Fruit fly (Drosophila melanogaster) whole organism, embryonic: ENCODE data around the gene CG14071.

Experiments used
- Antp ChIP-seq: fragments of 200-800 bp; sonication (Bioruptor generic); optimal IDR thresholded peaks from 3 replicates; lab custom pipeline; 2016; ENCODE audit warnings: missing biosample characterization, missing genetic modification characterization
- Atf-2 ChIP-seq: fragments of 200-800 bp; sonication (Bioruptor generic); optimal IDR thresholded peaks from 2 replicates; lab custom pipeline; 2016; ENCODE audit warnings: missing biosample characterization, missing genetic modification characterization
- Blimp-1 ChIP-seq: fragments of 200-800 bp; sonication (Bioruptor generic); optimal IDR thresholded peaks from 3 replicates; lab custom pipeline; 2018; ENCODE audit warnings: missing biosample characterization, missing genetic modification characterization, mild to moderate bottlenecking, moderate library complexity, missing genetic modification reagents
- CG10267 ChIP-seq: fragments of 200-800 bp; sonication (Bioruptor generic); optimal IDR thresholded peaks from 2 replicates; lab custom pipeline; 2018; ENCODE audit warnings: missing biosample characterization, mild to moderate bottlenecking, missing genetic modification characterization, moderate library complexity
- CG12219 ChIP-seq: fragments of 200-800 bp; sonication (Bioruptor generic); optimal IDR thresholded peaks from 3 replicates; lab custom pipeline; 2018; ENCODE audit warnings: missing biosample characterization, mild to moderate bottlenecking, missing genetic modification characterization
- CG14441 ChIP-seq: fragments of 200-800 bp; sonication (Bioruptor generic); IDR thresholded peaks from 2 replicates; pipeline ENCODE4 v1.3.6; 2022; ENCODE audit warnings: missing biosample characterization, missing genetic modification characterization
- CG14667 ChIP-seq: fragments of 200-800 bp; sonication (Bioruptor generic); IDR thresholded peaks from 2 replicates; pipeline ENCODE4 v1.3.6; 2022; ENCODE audit warnings: missing biosample characterization, missing genetic modification characterization
- CG1529 ChIP-seq: fragments of 200-800 bp; sonication (Bioruptor generic); optimal IDR thresholded peaks from 3 replicates; lab custom pipeline; 2018; ENCODE audit warnings: missing biosample characterization, missing genetic modification characterization
- CG17912 ChIP-seq: fragments of 200-800 bp; sonication (Bioruptor generic); optimal IDR thresholded peaks from 2 replicates; lab custom pipeline; 2018; ENCODE audit warnings: missing biosample characterization, mild to moderate bottlenecking, missing genetic modification characterization
- CG1792 ChIP-seq: fragments of 200-800 bp; sonication (Bioruptor generic); optimal IDR thresholded peaks from 2 replicates; lab custom pipeline; 2016; ENCODE audit warnings: missing biosample characterization, missing genetic modification characterization
- CG18011 ChIP-seq: fragments of 200-800 bp; sonication (Bioruptor generic); optimal IDR thresholded peaks from 2 replicates; lab custom pipeline; 2017; ENCODE audit warnings: missing biosample characterization, missing genetic modification characterization, mild to moderate bottlenecking, moderate library complexity, missing genotype
- CG18476 ChIP-seq: fragments of 200-800 bp; sonication (Bioruptor generic); optimal IDR thresholded peaks from 2 replicates; lab custom pipeline; 2016; ENCODE audit warnings: missing biosample characterization, mild to moderate bottlenecking, missing genetic modification characterization
- CG34224 ChIP-seq: fragments of 200-800 bp; sonication (Bioruptor generic); IDR thresholded peaks from 3 replicates; pipeline ENCODE4 v1.3.6; 2022; ENCODE audit warnings: missing biosample characterization, missing genetic modification characterization; ENCODE audit not compliant: partially characterized antibody
- CG34376 ChIP-seq: fragments of 200-800 bp; sonication (Bioruptor generic); optimal IDR thresholded peaks from 2 replicates; lab custom pipeline; 2018; ENCODE audit warnings: missing biosample characterization, mild to moderate bottlenecking, missing genetic modification characterization
- CG4360 ChIP-seq: fragments of 200-800 bp; sonication (Bioruptor generic); IDR thresholded peaks from 2 replicates; pipeline ENCODE4 v1.3.6; 2022; ENCODE audit warnings: missing biosample characterization, missing genetic modification characterization
- CG5180 ChIP-seq: fragments of 200-800 bp; sonication (Bioruptor generic); optimal IDR thresholded peaks from 3 replicates; lab custom pipeline; 2017; ENCODE audit warnings: missing biosample characterization, missing genetic modification characterization, mild to moderate bottlenecking, moderate library complexity, missing genetic modification reagents
- CG7357 ChIP-seq: fragments of 200-800 bp; sonication (Bioruptor generic); IDR thresholded peaks from 3 replicates; pipeline ENCODE4 v1.3.6; 2022; ENCODE audit warnings: missing biosample characterization, missing genetic modification characterization
- CG9727 ChIP-seq: fragments of 200-800 bp; sonication (Bioruptor generic); optimal IDR thresholded peaks from 3 replicates; lab custom pipeline; 2017; ENCODE audit warnings: missing biosample characterization, mild to moderate bottlenecking, missing genetic modification characterization
- Chrac-16 ChIP-seq: fragments of 200-800 bp; sonication (Bioruptor generic); optimal IDR thresholded peaks from 3 replicates; lab custom pipeline; 2016; ENCODE audit warnings: missing biosample characterization, missing genetic modification characterization
- Doc3 ChIP-seq: fragments of 200-800 bp; sonication (Bioruptor generic); IDR thresholded peaks from 3 replicates; pipeline ENCODE4 v1.3.6; 2022; ENCODE audit warnings: missing biosample characterization, missing genetic modification characterization; ENCODE audit not compliant: partially characterized antibody
- Drgx ChIP-seq: fragments of 200-800 bp; sonication (Bioruptor generic); IDR thresholded peaks from 2 replicates; pipeline ENCODE4 v1.3.6; 2022; ENCODE audit warnings: missing biosample characterization, missing genetic modification characterization
- Eip74EF ChIP-seq, 2 experiments: fragments of 200-800 bp in 1 of 2; fragments of >200 bp in 1 of 2; sonication (Bioruptor generic) in 1 of 2; optimal IDR thresholded peaks; 2 replicates each; lab custom pipeline; 2017 to 2019; ENCODE audit warnings: missing biosample characterization in 2 of 2, missing genetic modification characterization in 2 of 2, mild to moderate bottlenecking in 1 of 2, moderate library complexity in 1 of 2
- Fer3 ChIP-seq: fragments of 200-800 bp; sonication (Bioruptor generic); optimal IDR thresholded peaks from 2 replicates; lab custom pipeline; 2018; ENCODE audit warnings: missing biosample characterization, mild to moderate bottlenecking, missing genetic modification characterization, moderate library complexity
- NfI ChIP-seq: fragments of 200-800 bp; sonication (Bioruptor generic); optimal IDR thresholded peaks from 3 replicates; lab custom pipeline; 2018; ENCODE audit warnings: missing biosample characterization, mild to moderate bottlenecking, missing genetic modification characterization, moderate library complexity
- PHDP ChIP-seq: fragments of 200-800 bp; sonication (Bioruptor generic); optimal IDR thresholded peaks from 3 replicates; lab custom pipeline; 2018; ENCODE audit warnings: missing biosample characterization, mild to moderate bottlenecking, missing genetic modification characterization, moderate library complexity
- Rx ChIP-seq: fragments of 200-800 bp; sonication (Bioruptor generic); IDR thresholded peaks from 2 replicates; pipeline ENCODE4 v1.3.6; 2022; ENCODE audit warnings: missing biosample characterization, missing genetic modification characterization
- Sox100B ChIP-seq: fragments of 200-800 bp; sonication (Bioruptor generic); optimal IDR thresholded peaks from 3 replicates; lab custom pipeline; 2018; ENCODE audit warnings: missing biosample characterization, mild to moderate bottlenecking, missing genetic modification characterization
- Taf1 ChIP-seq: fragments of 200-800 bp; sonication (Bioruptor generic); IDR thresholded peaks from 2 replicates; pipeline ENCODE4 v1.3.6; 2022; ENCODE audit warnings: missing biosample characterization, missing genetic modification characterization
- bcd ChIP-seq: fragments of 200-800 bp; sonication (Bioruptor generic); optimal IDR thresholded peaks from 2 replicates; lab custom pipeline; 2017; ENCODE audit warnings: missing biosample characterization, mild to moderate bottlenecking, missing genetic modification characterization
- bigmax ChIP-seq: fragments of 200-800 bp; sonication (Bioruptor generic); optimal IDR thresholded peaks from 2 replicates; lab custom pipeline; 2018; ENCODE audit warnings: missing biosample characterization, mild to moderate bottlenecking, missing genetic modification characterization
- btn ChIP-seq: fragments of 200-800 bp; sonication (Bioruptor generic); optimal IDR thresholded peaks from 2 replicates; lab custom pipeline; 2016; ENCODE audit warnings: missing biosample characterization, missing genetic modification characterization
- chn ChIP-seq: fragments of 200-800 bp; sonication (Bioruptor generic); optimal IDR thresholded peaks from 2 replicates; lab custom pipeline; 2016; ENCODE audit warnings: missing biosample characterization, missing genetic modification characterization
- danr ChIP-seq: fragments of 200-800 bp; sonication (Bioruptor generic); IDR thresholded peaks from 2 replicates; pipeline ENCODE4 v1.3.6; 2022; ENCODE audit warnings: missing biosample characterization, missing genetic modification characterization
- dpn ChIP-seq, 2 experiments: fragments of 200-800 bp; sonication (Bioruptor generic); optimal IDR thresholded peaks; 3 replicates each; lab custom pipeline; 2016; ENCODE audit warnings: missing biosample characterization in 2 of 2, missing genetic modification characterization in 2 of 2
- exex ChIP-seq: fragments of 200-800 bp; sonication (Bioruptor generic); optimal IDR thresholded peaks from 4 replicates; lab custom pipeline; 2018; ENCODE audit warnings: missing biosample characterization, mild to moderate bottlenecking, missing genetic modification characterization, moderate library complexity
- fd102C ChIP-seq: fragments of 200-800 bp; sonication (Bioruptor generic); optimal IDR thresholded peaks from 2 replicates; lab custom pipeline; 2018; ENCODE audit warnings: missing biosample characterization, mild to moderate bottlenecking, missing genetic modification characterization, moderate library complexity
- gcm ChIP-seq: fragments of 200-800 bp; sonication (Bioruptor generic); optimal IDR thresholded peaks from 2 replicates; lab custom pipeline; 2019; ENCODE audit warnings: missing biosample characterization, mild to moderate bottlenecking, missing genetic modification characterization, moderate library complexity
- insv ChIP-seq, 2 experiments: fragments of 200-800 bp; sonication (Bioruptor generic); optimal IDR thresholded peaks; 3 replicates each; lab custom pipeline; 2016 to 2018; ENCODE audit warnings: missing biosample characterization in 2 of 2, missing genetic modification characterization in 2 of 2
- kay ChIP-seq: fragments of 200-800 bp; sonication (Bioruptor generic); optimal IDR thresholded peaks from 2 replicates; lab custom pipeline; 2016; ENCODE audit warnings: missing biosample characterization, missing genetic modification characterization
- org-1 ChIP-seq: fragments of 200-800 bp; sonication (Bioruptor generic); optimal IDR thresholded peaks from 2 replicates; lab custom pipeline; 2017; ENCODE audit warnings: missing biosample characterization, missing genetic modification characterization
- peb ChIP-seq: fragments of 200-800 bp; sonication (Bioruptor generic); IDR thresholded peaks from 2 replicates; pipeline ENCODE4 v1.3.6; 2022; ENCODE audit warnings: missing biosample characterization, missing genetic modification characterization
- sna ChIP-seq: fragments of 200-800 bp; sonication (Bioruptor generic); IDR thresholded peaks from 2 replicates; pipeline ENCODE4 v1.3.6; 2022; ENCODE audit warnings: missing biosample characterization, missing genetic modification characterization; ENCODE audit not compliant: partially characterized antibody
- tll ChIP-seq, 2 experiments: fragments of 200-800 bp in 1 of 2; fragments of >200 bp in 1 of 2; sonication (Bioruptor generic) in 1 of 2; optimal IDR thresholded peaks; 2 replicates each; lab custom pipeline; 2017 to 2019; ENCODE audit warnings: missing biosample characterization in 2 of 2, missing genetic modification characterization in 2 of 2, mild to moderate bottlenecking in 1 of 2, moderate library complexity in 1 of 2
- ttk ChIP-seq: fragments of 200-800 bp; sonication (Bioruptor generic); IDR thresholded peaks from 2 replicates; pipeline ENCODE4 v2.1.2; 2022; ENCODE audit warnings: missing biosample characterization, missing genetic modification characterization
- twi ChIP-seq: fragments of 200-800 bp; optimal IDR thresholded peaks from 2 replicates; lab custom pipeline; 2019; ENCODE audit warnings: missing biosample characterization, mild to moderate bottlenecking, missing genetic modification characterization, moderate library complexity
- unc-4 ChIP-seq: fragments of 200-800 bp; sonication (Bioruptor generic); IDR thresholded peaks from 2 replicates; pipeline ENCODE4 v1.3.6; 2022; ENCODE audit warnings: missing biosample characterization, missing genetic modification characterization; ENCODE audit not compliant: partially characterized antibody
- zf30C ChIP-seq: fragments of 200-800 bp; sonication (Bioruptor generic); optimal IDR thresholded peaks from 3 replicates; lab custom pipeline; 2018; ENCODE audit warnings: missing biosample characterization, mild to moderate bottlenecking, missing genetic modification characterization

CG14071 gene

DNA sequence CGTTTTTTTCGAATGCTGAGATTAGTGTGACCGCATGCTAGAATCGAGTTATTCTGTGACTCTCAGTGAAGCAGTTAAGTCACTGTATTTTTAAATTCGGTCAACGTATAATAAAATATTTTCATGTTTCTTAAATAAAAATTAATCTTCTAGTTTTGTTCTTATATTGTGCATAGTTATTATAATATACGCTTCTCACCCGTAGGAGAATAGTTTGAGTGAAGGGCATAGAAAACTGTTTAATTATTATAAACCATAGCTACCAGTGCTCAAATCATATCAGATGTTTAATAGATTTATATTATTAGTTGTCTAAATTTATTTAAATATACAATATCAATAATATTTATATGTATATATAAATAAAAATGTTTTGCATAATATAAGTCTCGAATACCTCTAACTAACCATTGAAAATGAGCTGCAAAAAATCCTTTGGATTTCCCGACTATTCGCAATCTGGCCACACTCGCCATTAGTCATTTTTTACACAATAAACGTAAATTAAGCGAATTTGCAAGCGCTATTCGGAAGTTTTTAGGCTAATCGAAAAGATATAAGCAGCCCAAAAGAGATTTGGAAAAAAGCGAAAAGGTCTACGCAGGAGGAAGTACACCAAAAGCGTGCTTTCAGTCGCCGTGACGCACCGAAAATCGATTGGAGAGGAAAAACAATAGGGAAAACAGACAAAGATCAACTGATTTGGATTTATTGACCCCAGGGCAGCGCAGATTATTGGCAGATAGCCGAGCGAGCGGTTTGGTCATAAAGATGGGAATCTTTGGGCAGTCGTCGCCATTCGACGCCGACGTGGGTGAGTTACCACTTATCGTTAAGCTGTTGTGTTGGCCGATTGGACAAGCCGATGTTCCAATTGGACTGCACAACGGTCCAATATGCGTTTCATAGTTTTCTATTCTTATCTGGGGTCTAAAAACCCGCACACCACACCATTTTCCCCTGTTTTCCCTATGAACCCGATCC lies 30.4 kb downstream of the CG14071 start, which contains the start of the genes aurB and Stam (continued):
- TF ChIP-seq Eip74EF (GFP tag; optimal IDR thresholded peaks at IDR 0.05; lab: Kevin White, UChicago) (no peak), CG12219 (GFP tag; lab: Kevin White, UChicago) (no peak), CG34376 (no peak), org-1 (GFP tag; lab: Kevin White, UChicago) (no peak), Rx (GFP tag; lab: Robert Waterston, UW) (no peak), Sox100B (GFP tag; lab: Kevin White, UChicago) (peak; percentile 65), CG18011 (GFP tag; lab: Kevin White, UChicago) (no peak), Chrac-16 (GFP tag; lab: Kevin White, UChicago) (peak; percentile 21), NfI (GFP tag; lab: Kevin White, UChicago) (peak; percentile 63), CG7357 (GFP tag; lab: Robert Waterston, UW) (no peak), CG14441 (0 out of 2 replicates have a peak, but pooled peaks have one; percentile 36), CG10267 (tag; lab: Kevin White, UChicago) (peak; percentile 59), CG14667 (GFP tag; lab: Robert Waterston, UW) (0 out of 2 replicates have a peak, but pooled peaks have one; percentile 12), danr (GFP tag; lab: Robert Waterston, UW) (no peak), CG9727 (GFP tag; lab: Kevin White, UChicago) (peak; percentile 59), Fer3 (tag; lab: Kevin White, UChicago) (peak; percentile 56), btn (GFP tag; lab: Kevin White, UChicago) (no peak), bigmax (GFP tag; lab: Kevin White, UChicago) (no peak), chn (GFP tag; lab: Kevin White, UChicago) (no peak), tll (GFP tag; optimal IDR thresholded peaks at IDR 0.05; lab: Kevin White, UChicago) (no peak), CG17912 (no peak), gcm (peak; percentile 57), bcd (peak; percentile 41), sna (GFP tag; lab: Robert Waterston, UW) (no peak), ttk (GFP tag; lab: Robert Waterston, UW) (peak; percentile 18; the same call in 1 of the 2 replicates), kay (GFP tag; lab: Kevin White, UChicago) (peak; percentile 73), twi (tag; lab: Kevin White, UChicago) (peak; percentile 48), fd102C (GFP tag; lab: Kevin White, UChicago) (no peak), CG1529 (peak; percentile 8), Antp (no peak), zf30C (GFP tag; lab: Kevin White, UChicago) (no peak), CG1792 (GFP tag; lab: Kevin White, UChicago) (no peak), CG5180 (GFP tag; lab: Kevin White, UChicago) (no peak), Doc3 (no peak), CG34224 (GFP tag; lab: Robert Waterston, UW) (no peak), Atf-2 (GFP tag; lab: Kevin White, UChicago) (no peak), peb (no peak), Blimp-1 (GFP tag; lab: Kevin White, UChicago) (peak; percentile 57), insv (GFP tag; optimal IDR thresholded peaks at IDR 0.05; lab: Kevin White, UChicago) (peak; percentile 90 to 98), dpn (GFP tag; optimal IDR thresholded peaks at IDR 0.05; lab: Kevin White, UChicago) (peak in 1 of 2 experiments; percentile 43), exex (peak; percentile 14), CG4360 (GFP tag; lab: Robert Waterston, UW) (no peak), Drgx (0 out of 2 replicates have a peak, but pooled peaks have one; percentile 9), Taf1 (GFP tag; lab: Robert Waterston, UW) (no peak), unc-4 (GFP tag; lab: Robert Waterston, UW) (no peak), CG18476 (GFP tag; lab: Kevin White, UChicago) (no peak), PHDP (peak; percentile 73)
